Fruit fly (Drosophila melanogaster): ENCODE measurements around the gene CG14811.

Gene CG14811

dm6 chrX:1868586-1869111 is 46.5 kb upstream of the CG14811 start, which contains the start of the genes CG14803 and Pex5 (continued):
- TF ChIP-seq CG11456 (GFP tag; IDR thresholded peaks at IDR 0.05) (no peak), CG32767 (GFP tag; IDR thresholded peaks at IDR 0.05) (no peak), tgo (GFP tag; IDR thresholded peaks at IDR 0.05) (no peak), CG17568 (GFP tag; optimal IDR thresholded peaks at IDR 0.05) (no peak), ato (GFP tag; IDR thresholded peaks at IDR 0.05; ENCODE audit: partially characterized antibody) (peak; percentile 38), HmgD (GFP tag; optimal IDR thresholded peaks at IDR 0.05) (no peak), Atf3 (GFP tag; optimal IDR thresholded peaks at IDR 0.05) (no peak), Neu2 (GFP tag; optimal IDR thresholded peaks at IDR 0.05; ENCODE audit: borderline replicate concordance) (no peak), CG12071 (GFP tag; optimal IDR thresholded peaks at IDR 0.05) (no peak), CG11695 (GFP tag; IDR thresholded peaks at IDR 0.05) (no peak), CG5953 (GFP tag; IDR thresholded peaks at IDR 0.05) (no peak), Xrp1 (GFP tag; IDR thresholded peaks at IDR 0.05) (no peak), CG12942 (GFP tag; optimal IDR thresholded peaks at IDR 0.05) (no peak), gfzf (GFP tag; optimal IDR thresholded peaks at IDR 0.05) (no peak), Drgx (GFP tag; IDR thresholded peaks at IDR 0.05) (no peak), her (GFP tag; optimal IDR thresholded peaks at IDR 0.05) (no peak), CG17359 (tag; optimal IDR thresholded peaks at IDR 0.05) (no peak), HLH4C (GFP tag; IDR thresholded peaks at IDR 0.05; ENCODE audit: partially characterized antibody) (peak; percentile 63; the same call in 2 of the 3 replicates), Eip74EF (GFP tag; optimal IDR thresholded peaks at IDR 0.05) (no peak), CG4404 (GFP tag; IDR thresholded peaks at IDR 0.05) (no peak), Blimp-1 (GFP tag; optimal IDR thresholded peaks at IDR 0.05) (no peak), CG4730 (GFP tag; IDR thresholded peaks at IDR 0.05) (no peak), CG3281 (GFP tag; optimal IDR thresholded peaks at IDR 0.05) (no peak), fru (optimal IDR thresholded peaks at IDR 0.05) (no peak), CG33213 (GFP tag; optimal IDR thresholded peaks at IDR 0.05) (no peak), CG7271 (tag; optimal IDR thresholded peaks at IDR 0.05) (no peak), CG9727 (GFP tag; optimal IDR thresholded peaks at IDR 0.05) (no peak), Sox102F (GFP tag; optimal IDR thresholded peaks at IDR 0.05) (no peak), rib (GFP tag; IDR thresholded peaks at IDR 0.05) (no peak), CG7745 (tag; optimal IDR thresholded peaks at IDR 0.05) (no peak), insv (GFP tag; optimal IDR thresholded peaks at IDR 0.05) (no peak), CG14710 (tag; optimal IDR thresholded peaks at IDR 0.05) (no peak), crp (GFP tag; optimal IDR thresholded peaks at IDR 0.05) (no peak), zfh2 (GFP tag; optimal IDR thresholded peaks at IDR 0.05) (no peak), gem (tag; optimal IDR thresholded peaks at IDR 0.05) (no peak), CG31224 (GFP tag; IDR thresholded peaks at IDR 0.05) (no peak), ind (GFP tag; optimal IDR thresholded peaks at IDR 0.05) (no peak), phol (tag; optimal IDR thresholded peaks at IDR 0.05) (no peak), Med (GFP tag) (peak; percentile 81), Oaz (GFP tag; IDR thresholded peaks at IDR 0.05) (no peak), hbn (GFP tag; IDR thresholded peaks at IDR 0.05; ENCODE audit: partially characterized antibody) (peak; percentile 43; the same call in 1 of the 2 replicates), CG8089 (GFP tag; optimal IDR thresholded peaks at IDR 0.05) (no peak), CG1024 (GFP tag; IDR thresholded peaks at IDR 0.05) (no peak), sob (GFP tag; IDR thresholded peaks at IDR 0.05) (no peak), Sin3A (optimal IDR thresholded peaks at IDR 0.05) (peak; percentile 13), cato (GFP tag; optimal IDR thresholded peaks at IDR 0.05; ENCODE audit: borderline replicate concordance) (no peak), CG31441 (GFP tag; IDR thresholded peaks at IDR 0.05) (no peak), Opbp (GFP tag; IDR thresholded peaks at IDR 0.05; ENCODE audit: partially characterized antibody) (peak; percentile 67; the same call in 2 of the 3 replicates), CG2875 (GFP tag; optimal IDR thresholded peaks at IDR 0.05) (no peak), Ets97D (GFP tag; optimal IDR thresholded peaks at IDR 0.05) (peak; percentile 19), Hand (GFP tag; optimal IDR thresholded peaks at IDR 0.05) (no peak)
